Worm (Caenorhabditis elegans) whole organism, midembryonic: Measurements from ENCODE around the gene str-205.

Experiments used
- cog-1 ChIP-seq: sonication (generic microtip); optimal IDR thresholded peaks from 2 replicates; lab custom pipeline; 2016; ENCODE audit warnings: missing genetic modification characterization, missing compliant biosample characterization
- flt-1 ChIP-seq: fragments of 200-800 bp; sonication (Bioruptor generic); IDR thresholded peaks from 2 replicates; pipeline ENCODE4 v1.3.6; 2022; ENCODE audit warnings: missing genetic modification characterization, missing compliant biosample characterization
- med-1 ChIP-seq: sonication (generic microtip); optimal IDR thresholded peaks from 2 replicates; lab custom pipeline; 2017; ENCODE audit warnings: missing genetic modification characterization, mild to moderate bottlenecking, missing compliant biosample characterization, antibody characterized with exemption, missing genetic modification reagents; ENCODE audit not compliant: insufficient read depth
- tab-1 ChIP-seq: fragments of 200-800 bp; sonication (Bioruptor generic); IDR thresholded peaks from 2 replicates; pipeline ENCODE4 v1.3.6; 2022; ENCODE audit warnings: missing genetic modification characterization, missing compliant biosample characterization
- ztf-23 ChIP-seq: fragments of 200-800 bp; sonication (Bioruptor generic); IDR thresholded peaks from 2 replicates; pipeline ENCODE4 v1.3.6; 2022; ENCODE audit warnings: missing genetic modification reagents, missing genetic modification characterization, missing compliant biosample characterization

ce11 chrV:4964671-4965420, 35.1 kb upstream of the str-205 start:
- no peak for TF ChIP-seq flt-1 (GFP tag; lab: Robert Waterston, UW)
- no peak for TF ChIP-seq ztf-23 (GFP tag; lab: Robert Waterston, UW)
- no peak for TF ChIP-seq med-1 (GFP tag; lab: Kevin White, UChicago)
- TF ChIP-seq tab-1 = no peak
- no peak for TF ChIP-seq cog-1 (tag; lab: Kevin White, UChicago)
